Fruit fly (Drosophila melanogaster): ENCODE data around the gene CG43736.

CG43736 gene

dm6 chrX:6874918-6875454 is 11.3 kb downstream of the CG43736 start (continued):
- TF ChIP-seq CG12391 (tag; optimal IDR thresholded peaks at IDR 0.05) (peak; percentile 28), CG1024 (GFP tag; IDR thresholded peaks at IDR 0.05) (no peak), PHDP (tag; optimal IDR thresholded peaks at IDR 0.05) (peak; percentile 9), Nf-YB (GFP tag; optimal IDR thresholded peaks at IDR 0.05) (peak; percentile 13), CG8765 (GFP tag; IDR thresholded peaks at IDR 0.05) (no peak), chinmo (GFP tag; IDR thresholded peaks at IDR 0.05; ENCODE audit: partially characterized antibody) (0 out of 4 replicates have a peak, but pooled peaks have one; percentile 30), Rfx (GFP tag; IDR thresholded peaks at IDR 0.05) (0 out of 2 replicates have a peak, but pooled peaks have one; percentile 18), Nf-YC (tag; optimal IDR thresholded peaks at IDR 0.05) (peak; percentile 44), CG8478 (optimal IDR thresholded peaks at IDR 0.05) (no peak), pan (optimal IDR thresholded peaks at IDR 0.05) (no peak), pan (GFP tag; optimal IDR thresholded peaks at IDR 0.05 in 1 of 2, IDR thresholded peaks at IDR 0.05 in 1 of 2) (peak in 1 of 2 experiments; percentile 10), Xrp1 (GFP tag; IDR thresholded peaks at IDR 0.05) (no peak), cg (GFP tag; optimal IDR thresholded peaks at IDR 0.05) (peak; percentile 80), dmrt99B (tag; optimal IDR thresholded peaks at IDR 0.05) (peak; percentile 32), Deaf1 (tag; optimal IDR thresholded peaks at IDR 0.05) (peak; percentile 37), grau (tag; optimal IDR thresholded peaks at IDR 0.05) (peak; percentile 16), slbo (GFP tag; IDR thresholded peaks at IDR 0.05) (0 out of 2 replicates have a peak, but pooled peaks have one; percentile 13), Dll (GFP tag; IDR thresholded peaks at IDR 0.05; ENCODE audit: partially characterized antibody) (no peak), Hr51 (GFP tag; optimal IDR thresholded peaks at IDR 0.05) (peak in 1 of 2 experiments; percentile 33), CG12769 (tag; optimal IDR thresholded peaks at IDR 0.05) (peak; percentile 18), cato (GFP tag; optimal IDR thresholded peaks at IDR 0.05; ENCODE audit: borderline replicate concordance) (no peak), row (GFP tag; IDR thresholded peaks at IDR 0.05) (peak; percentile 12; the same call in 1 of the 3 replicates), CG2678 (tag; optimal IDR thresholded peaks at IDR 0.05) (peak; percentile 38), slou (GFP tag; optimal IDR thresholded peaks at IDR 0.05) (no peak), jigr1 (GFP tag; IDR thresholded peaks at IDR 0.05) (no peak), CG4360 (GFP tag; IDR thresholded peaks at IDR 0.05) (peak; percentile 49; the same call in 1 of the 2 replicates), pum (GFP tag; optimal IDR thresholded peaks at IDR 0.05) (no peak), Med (GFP tag) (peak; percentile 9), D19A (tag; optimal IDR thresholded peaks at IDR 0.05) (peak; percentile 25), sqz (GFP tag; optimal IDR thresholded peaks at IDR 0.05) (peak; percentile 67), CG8388 (GFP tag; optimal IDR thresholded peaks at IDR 0.05) (no peak), CG11504 (tag; optimal IDR thresholded peaks at IDR 0.05) (peak; percentile 39), CG11695 (GFP tag; IDR thresholded peaks at IDR 0.05) (0 out of 3 replicates have a peak, but pooled peaks have one; percentile 36), unpg (GFP tag; optimal IDR thresholded peaks at IDR 0.05) (peak; percentile 29), CG6654 (GFP tag; optimal IDR thresholded peaks at IDR 0.05) (no peak), ewg (GFP tag; optimal IDR thresholded peaks at IDR 0.05) (no peak), CG1832 (GFP tag; optimal IDR thresholded peaks at IDR 0.05) (no peak), nmo (GFP tag; optimal IDR thresholded peaks at IDR 0.05) (no peak), CG30403 (GFP tag; optimal IDR thresholded peaks at IDR 0.05) (no peak), seq (GFP tag; IDR thresholded peaks at IDR 0.05) (0 out of 2 replicates have a peak, but pooled peaks have one; percentile 12), luna (GFP tag; optimal IDR thresholded peaks at IDR 0.05) (no peak), CG6175 (GFP tag; IDR thresholded peaks at IDR 0.05) (no peak), abd-A (tag; optimal IDR thresholded peaks at IDR 0.05) (peak; percentile 43), crol (GFP tag; IDR thresholded peaks at IDR 0.05) (peak; percentile 70)

All from whole organism, embryonic.